Fruit fly (Drosophila melanogaster) S2 (cell line): ENCODE results near the gene CG3434.

Experiments
- CG8478 ChIP-seq: fragments of >200 bp; optimal IDR thresholded peaks from 2 replicates; lab custom pipeline; 2018
- CTCF ChIP-seq, 2 experiments: fragments of >200 bp; optimal IDR thresholded peaks; 2 replicates each; lab custom pipeline; 2018

DNA sequence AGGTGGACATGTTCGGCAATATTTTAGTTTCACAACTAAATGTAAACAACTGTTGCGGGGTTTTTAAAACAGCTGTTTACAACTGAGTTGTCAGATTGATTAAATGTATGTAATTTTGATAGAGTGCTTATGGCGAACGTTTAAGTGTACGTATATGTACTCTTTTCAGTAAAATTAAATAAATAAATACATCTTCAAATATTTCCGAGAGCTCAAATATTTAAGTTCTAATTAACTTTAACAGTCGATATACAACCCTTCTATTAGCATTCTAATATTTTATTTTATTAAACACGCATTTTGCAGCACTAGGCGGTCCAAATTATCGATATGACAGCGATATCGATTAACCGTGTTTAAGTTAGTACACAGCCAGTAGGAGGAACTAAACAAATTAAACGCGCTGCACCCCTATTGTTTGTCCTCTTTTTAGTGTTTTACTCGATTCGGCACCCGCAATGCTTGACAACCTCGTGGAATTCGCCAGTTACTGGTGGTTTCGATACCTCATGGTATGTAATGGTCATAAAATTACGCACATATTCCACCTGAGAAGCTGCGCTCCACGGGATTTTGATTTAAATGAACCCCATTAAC lies 9.0 kb downstream of the CG3434 start, which contains the start of the genes CG3448 and ghi:
- TF ChIP-seq CG8478 (lab: Kevin White, UChicago): no peak
- TF ChIP-seq CTCF (optimal IDR thresholded peaks at IDR 0.05; lab: Kevin White, UChicago): no peak
